Fruit fly (Drosophila melanogaster) whole organism, embryonic: ENCODE measurements around the gene JMJD4.

Source experiments
- CG11247 ChIP-seq: fragments of 200-800 bp; sonication (Bioruptor generic); IDR thresholded peaks from 2 replicates; pipeline ENCODE4 v1.3.6; 2022; ENCODE audit warnings: missing biosample characterization, missing genetic modification characterization
- CG12769 ChIP-seq: fragments of 200-800 bp; sonication (Bioruptor generic); optimal IDR thresholded peaks from 2 replicates; lab custom pipeline; 2019; ENCODE audit warnings: missing biosample characterization, mild to moderate bottlenecking, missing genetic modification characterization, moderate library complexity
- CG13775 ChIP-seq: fragments of 200-800 bp; sonication (Bioruptor generic); optimal IDR thresholded peaks from 3 replicates; lab custom pipeline; 2017; ENCODE audit warnings: missing biosample characterization, mild to moderate bottlenecking, missing genetic modification characterization
- CG14667 ChIP-seq: fragments of 200-800 bp; sonication (Bioruptor generic); IDR thresholded peaks from 2 replicates; pipeline ENCODE4 v1.3.6; 2022; ENCODE audit warnings: missing biosample characterization, missing genetic modification characterization
- CG1647 ChIP-seq: fragments of 200-800 bp; sonication (Bioruptor generic); optimal IDR thresholded peaks from 3 replicates; lab custom pipeline; 2016; ENCODE audit warnings: missing biosample characterization, missing genetic modification characterization
- CG4360 ChIP-seq: fragments of 200-800 bp; sonication (Bioruptor generic); IDR thresholded peaks from 2 replicates; pipeline ENCODE4 v1.3.6; 2022; ENCODE audit warnings: missing biosample characterization, missing genetic modification characterization
- CG6272 ChIP-seq: fragments of 200-800 bp; sonication (Bioruptor generic); IDR thresholded peaks from 2 replicates; pipeline ENCODE4 v1.3.6; 2022; ENCODE audit warnings: missing biosample characterization, missing genetic modification characterization
- CG7357 ChIP-seq: fragments of 200-800 bp; sonication (Bioruptor generic); IDR thresholded peaks from 3 replicates; pipeline ENCODE4 v1.3.6; 2022; ENCODE audit warnings: missing biosample characterization, missing genetic modification characterization
- CG8089 ChIP-seq: fragments of 200-800 bp; sonication (Bioruptor generic); optimal IDR thresholded peaks from 3 replicates; lab custom pipeline; 2016; ENCODE audit warnings: missing biosample characterization, missing genetic modification characterization
- CG9215 ChIP-seq: fragments of 200-800 bp; sonication (Bioruptor generic); IDR thresholded peaks from 2 replicates; pipeline ENCODE4 v1.3.6; 2022; ENCODE audit warnings: missing biosample characterization, missing genetic modification characterization
- D19B ChIP-seq: fragments of 200-800 bp; sonication (Bioruptor generic); optimal IDR thresholded peaks from 2 replicates; lab custom pipeline; 2017; ENCODE audit warnings: missing biosample characterization, mild to moderate bottlenecking, missing genetic modification characterization
- Dfd ChIP-seq, 2 experiments: fragments of >200 bp; optimal IDR thresholded peaks; 2 replicates each; lab custom pipeline; 2017; ENCODE audit warnings: missing biosample characterization in 2 of 2, missing genetic modification characterization in 2 of 2
- Dip3 ChIP-seq: fragments of 200-800 bp; sonication (Bioruptor generic); optimal IDR thresholded peaks from 3 replicates; lab custom pipeline; 2016; ENCODE audit warnings: missing biosample characterization, missing genetic modification characterization
- Dp ChIP-seq: fragments of 200-800 bp; sonication (Bioruptor generic); optimal IDR thresholded peaks from 2 replicates; lab custom pipeline; 2018; ENCODE audit warnings: missing biosample characterization, mild to moderate bottlenecking, missing genetic modification characterization, moderate library complexity
- E2f2 ChIP-seq: fragments of 200-800 bp; sonication (Bioruptor generic); IDR thresholded peaks from 2 replicates; pipeline ENCODE4 v1.3.6; 2022; ENCODE audit warnings: missing biosample characterization, missing genetic modification characterization
- ERR ChIP-seq: fragments of 200-800 bp; sonication (Bioruptor generic); optimal IDR thresholded peaks from 2 replicates; lab custom pipeline; 2016; ENCODE audit warnings: missing biosample characterization, missing genetic modification characterization
- Eip74EF ChIP-seq, 2 experiments: fragments of 200-800 bp in 1 of 2; fragments of >200 bp in 1 of 2; sonication (Bioruptor generic) in 1 of 2; optimal IDR thresholded peaks; 2 replicates each; lab custom pipeline; 2017 to 2019; ENCODE audit warnings: missing biosample characterization in 2 of 2, missing genetic modification characterization in 2 of 2, mild to moderate bottlenecking in 1 of 2, moderate library complexity in 1 of 2
- Elba2 ChIP-seq: fragments of 200-800 bp; sonication (Bioruptor generic); optimal IDR thresholded peaks from 3 replicates; lab custom pipeline; 2016; ENCODE audit warnings: missing biosample characterization, missing genetic modification characterization
- H15 ChIP-seq: fragments of 200-800 bp; sonication (Bioruptor generic); IDR thresholded peaks from 3 replicates; pipeline ENCODE4 v1.3.6; 2022; ENCODE audit warnings: missing biosample characterization, missing genetic modification characterization
- HLH4C ChIP-seq: fragments of 200-800 bp; sonication (Bioruptor generic); IDR thresholded peaks from 3 replicates; pipeline ENCODE4 v1.3.6; 2022; ENCODE audit warnings: missing biosample characterization, missing genetic modification characterization; ENCODE audit not compliant: partially characterized antibody
- HmgD ChIP-seq: fragments of 200-800 bp; sonication (Bioruptor generic); optimal IDR thresholded peaks from 3 replicates; lab custom pipeline; 2016; ENCODE audit warnings: missing biosample characterization, missing genetic modification characterization
- Hr39 ChIP-seq: fragments of >200 bp; optimal IDR thresholded peaks from 2 replicates; lab custom pipeline; 2017
- Optix ChIP-seq: fragments of 200-800 bp; sonication (Bioruptor generic); IDR thresholded peaks from 3 replicates; pipeline ENCODE4 v1.3.6; 2022; ENCODE audit warnings: missing biosample characterization, missing genetic modification characterization
- Sry-β ChIP-seq: fragments of 200-800 bp; sonication (Bioruptor generic); optimal IDR thresholded peaks from 2 replicates; lab custom pipeline; 2018; ENCODE audit warnings: missing biosample characterization, mild to moderate bottlenecking, missing genetic modification characterization, moderate library complexity
- ab ChIP-seq: fragments of 200-800 bp; sonication (Bioruptor generic); optimal IDR thresholded peaks from 2 replicates; lab custom pipeline; 2016; ENCODE audit warnings: missing biosample characterization, missing genetic modification characterization
- ac ChIP-seq: fragments of 200-800 bp; sonication (Bioruptor generic); optimal IDR thresholded peaks from 3 replicates; lab custom pipeline; 2017; ENCODE audit warnings: missing biosample characterization, mild to moderate bottlenecking, missing genetic modification characterization
- amos ChIP-seq: fragments of 200-800 bp; sonication (Bioruptor generic); IDR thresholded peaks from 2 replicates; pipeline ENCODE4 v1.3.6; 2022; ENCODE audit warnings: missing biosample characterization, missing genetic modification characterization; ENCODE audit not compliant: partially characterized antibody
- ap ChIP-seq: fragments of 200-800 bp; sonication (Bioruptor generic); IDR thresholded peaks from 2 replicates; pipeline ENCODE4 v1.3.6; 2022; ENCODE audit warnings: missing biosample characterization, missing genetic modification characterization
- ara ChIP-seq: fragments of 200-800 bp; sonication (Bioruptor generic); IDR thresholded peaks from 2 replicates; pipeline ENCODE4 v1.3.6; 2022; ENCODE audit warnings: missing biosample characterization, missing genetic modification characterization
- crol ChIP-seq: fragments of 200-800 bp; sonication (Bioruptor generic); IDR thresholded peaks from 2 replicates; pipeline ENCODE4 v1.3.6; 2022; ENCODE audit warnings: missing biosample characterization, missing genetic modification characterization
- dimm ChIP-seq: fragments of 200-800 bp; sonication (Bioruptor generic); IDR thresholded peaks from 2 replicates; pipeline ENCODE4 v1.3.6; 2022; ENCODE audit warnings: missing biosample characterization, missing genetic modification characterization
- ems ChIP-seq: fragments of 200-800 bp; sonication (Bioruptor generic); optimal IDR thresholded peaks from 3 replicates; lab custom pipeline; 2016; ENCODE audit warnings: missing biosample characterization, missing genetic modification characterization
- esg ChIP-seq: fragments of 200-800 bp; sonication (Bioruptor generic); conservative IDR thresholded peaks from 2 replicates; pipeline ENCODE4 v1.3.6; 2022; ENCODE audit warnings: missing biosample characterization, missing genetic modification characterization
- fru ChIP-seq: fragments of >200 bp; optimal IDR thresholded peaks from 2 replicates; lab custom pipeline; 2017
- gcm ChIP-seq: fragments of 200-800 bp; sonication (Bioruptor generic); optimal IDR thresholded peaks from 2 replicates; lab custom pipeline; 2019; ENCODE audit warnings: missing biosample characterization, mild to moderate bottlenecking, missing genetic modification characterization, moderate library complexity
- hb ChIP-seq: fragments of 200-800 bp; sonication (Bioruptor generic); IDR thresholded peaks from 3 replicates; pipeline ENCODE4 v1.3.6; 2022; ENCODE audit warnings: missing biosample characterization, missing genetic modification characterization; ENCODE audit not compliant: partially characterized antibody
- ken ChIP-seq: fragments of 200-800 bp; sonication (Bioruptor generic); IDR thresholded peaks from 3 replicates; pipeline ENCODE4 v1.3.6; 2022; ENCODE audit warnings: missing biosample characterization, missing genetic modification characterization
- pita ChIP-seq: fragments of 200-800 bp; sonication (Bioruptor generic); optimal IDR thresholded peaks from 2 replicates; lab custom pipeline; 2017; ENCODE audit warnings: missing biosample characterization, mild to moderate bottlenecking, missing genetic modification characterization
- repo ChIP-seq: fragments of 200-800 bp; sonication (Bioruptor generic); optimal IDR thresholded peaks from 2 replicates; lab custom pipeline; 2016; ENCODE audit warnings: missing biosample characterization, missing genetic modification characterization
- tgo ChIP-seq: fragments of 200-800 bp; sonication (Bioruptor generic); IDR thresholded peaks from 3 replicates; pipeline ENCODE4 v1.3.6; 2022; ENCODE audit warnings: missing biosample characterization, missing genetic modification characterization
- tio ChIP-seq: fragments of 200-800 bp; sonication (Bioruptor generic); optimal IDR thresholded peaks from 2 replicates; lab custom pipeline; 2017; ENCODE audit warnings: missing biosample characterization, missing genetic modification characterization, inconsistent platforms
- tll ChIP-seq, 2 experiments: fragments of 200-800 bp in 1 of 2; fragments of >200 bp in 1 of 2; sonication (Bioruptor generic) in 1 of 2; optimal IDR thresholded peaks; 2 replicates each; lab custom pipeline; 2017 to 2019; ENCODE audit warnings: missing biosample characterization in 2 of 2, missing genetic modification characterization in 2 of 2, mild to moderate bottlenecking in 1 of 2, moderate library complexity in 1 of 2
- tna ChIP-seq: fragments of 200-800 bp; sonication (Bioruptor generic); IDR thresholded peaks from 2 replicates; pipeline ENCODE4 v1.3.6; 2022; ENCODE audit warnings: missing biosample characterization, missing genetic modification characterization; ENCODE audit not compliant: partially characterized antibody
- toy ChIP-seq: fragments of 200-800 bp; sonication (Bioruptor generic); IDR thresholded peaks from 2 replicates; pipeline ENCODE4 v1.3.6; 2022; ENCODE audit warnings: missing biosample characterization, missing genetic modification characterization
- zen2 ChIP-seq: fragments of 200-800 bp; sonication (Bioruptor generic); IDR thresholded peaks from 3 replicates; pipeline ENCODE4 v1.3.6; 2022; ENCODE audit warnings: missing biosample characterization, missing genetic modification characterization; ENCODE audit not compliant: partially characterized antibody

The JMJD4 gene

DNA sequence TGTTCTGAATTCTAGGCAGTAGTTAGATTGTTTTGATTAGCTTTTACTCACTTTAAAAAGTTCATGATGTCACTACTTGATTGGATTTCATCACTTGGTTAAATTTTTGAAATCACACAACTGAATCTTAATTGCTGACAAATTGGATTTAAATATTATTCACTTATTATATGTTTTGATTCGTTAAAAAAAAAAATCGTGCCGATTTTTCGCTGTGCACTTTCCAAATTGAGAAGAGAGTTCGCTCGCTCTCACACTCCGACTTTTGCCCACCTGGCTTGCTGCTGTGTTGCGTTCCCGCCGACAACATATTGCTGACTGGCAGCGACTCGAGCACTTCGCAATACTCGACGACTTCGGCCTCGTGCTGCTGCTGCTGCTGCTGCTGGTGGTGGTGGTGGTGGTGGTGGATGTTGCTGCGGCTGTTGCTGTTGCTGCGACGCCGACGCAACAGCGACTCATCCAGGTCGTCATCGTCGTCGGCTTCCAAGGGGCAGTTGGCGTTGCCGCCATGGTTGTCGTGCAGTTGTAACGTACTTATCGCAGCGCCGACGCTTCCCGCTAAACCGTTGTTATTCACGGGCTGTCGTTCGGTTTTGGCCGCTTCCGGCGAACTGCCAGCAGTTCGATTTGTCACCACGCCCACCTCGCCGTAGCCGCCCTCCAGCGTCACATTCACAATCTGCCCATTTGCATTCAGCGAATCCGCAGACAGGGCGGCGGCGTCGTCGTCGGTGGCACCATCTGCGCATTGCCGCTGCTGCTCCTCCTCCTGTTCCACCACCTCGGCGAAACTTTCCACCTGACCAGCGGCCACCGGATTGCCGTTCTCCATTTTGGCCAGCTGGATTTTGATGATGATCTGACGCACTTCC, 17.4 kb downstream of the JMJD4 start (continued):
- peak; percentile 28; the same call in 1 of the 2 replicates for TF ChIP-seq CG11247 (GFP tag; lab: Robert Waterston, UW)
- no peak for TF ChIP-seq ab
- no peak for TF ChIP-seq fru (lab: Kevin White, UChicago)
- no peak for TF ChIP-seq Sry-β (GFP tag; lab: Kevin White, UChicago)
- peak in 1 of 2 experiments; percentile 4 for TF ChIP-seq Dfd (GFP tag; optimal IDR thresholded peaks at IDR 0.05; lab: Kevin White, UChicago)
- peak; percentile 70; the same call in 2 of the 3 replicates for TF ChIP-seq ken
- TF ChIP-seq Dp (GFP tag; lab: Kevin White, UChicago), result no peak

DNA sequence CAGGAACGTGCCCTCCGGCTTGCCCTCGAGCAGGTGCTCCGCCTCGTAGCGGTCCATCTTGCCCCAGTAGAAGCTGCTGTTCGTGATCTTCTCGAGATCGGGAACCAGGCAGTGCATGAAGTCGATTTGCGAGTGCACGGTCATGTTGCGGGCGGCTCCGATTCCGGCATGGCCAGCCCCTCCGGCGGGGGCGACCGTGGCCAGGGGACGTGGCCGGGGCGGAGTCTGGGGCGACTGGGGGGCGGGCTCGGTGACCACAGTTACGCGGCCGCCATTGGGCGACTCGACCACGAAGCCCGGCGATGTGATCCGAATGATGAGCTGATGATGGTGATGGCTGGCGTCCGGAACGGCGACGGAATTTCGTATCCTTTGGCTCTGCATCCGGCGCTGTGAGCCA, 18.5 kb downstream of the JMJD4 start:
- TF ChIP-seq Eip74EF (GFP tag; optimal IDR thresholded peaks at IDR 0.05; lab: Kevin White, UChicago) (no peak), zen2 (GFP tag; lab: Robert Waterston, UW) (0 out of 3 replicates have a peak, but pooled peaks have one; percentile 33), Hr39 (lab: Kevin White, UChicago) (peak; percentile 80), hb (0 out of 3 replicates have a peak, but pooled peaks have one; percentile 35), dimm (GFP tag; lab: Robert Waterston, UW) (0 out of 2 replicates have a peak, but pooled peaks have one; percentile 30)

DNA sequence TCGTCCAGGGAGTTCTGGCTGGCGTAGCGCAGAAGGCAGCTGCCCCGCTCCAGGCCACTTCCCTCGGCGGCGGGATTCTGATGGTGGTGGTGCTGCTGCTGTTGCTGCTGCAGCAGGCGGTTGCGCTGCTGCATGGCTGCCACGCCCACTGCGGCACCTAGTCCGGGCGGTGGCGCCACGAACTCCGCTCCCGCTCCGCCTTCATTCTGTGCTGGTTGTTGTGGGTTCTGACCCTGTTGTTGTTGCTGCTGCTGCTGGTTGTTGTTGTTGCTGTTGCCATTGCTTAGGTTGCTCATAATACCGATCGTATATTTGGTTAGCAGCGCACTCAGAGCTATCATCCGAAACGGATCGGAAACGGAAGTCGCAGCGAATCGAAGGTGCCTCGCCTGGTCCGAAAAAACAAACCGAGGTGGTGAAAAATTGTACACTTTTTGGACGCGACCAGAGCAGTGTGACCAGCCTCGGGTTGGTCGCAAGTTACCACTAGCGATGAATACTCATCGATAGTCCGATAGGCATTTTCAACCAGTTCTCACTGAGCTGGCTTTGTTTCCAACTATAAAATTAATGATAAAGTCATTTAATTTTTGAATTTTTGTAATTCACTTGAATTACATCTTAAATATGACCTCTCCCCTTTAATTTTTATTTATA, 21.4 kb downstream of the JMJD4 start, which contains the start of gene kel:
Gene kel (minus strand): TSS at position 493 of the 657 bp plus-strand sequence.
- 0 out of 2 replicates have a peak, but pooled peaks have one; percentile 12 for TF ChIP-seq ara (GFP tag; lab: Robert Waterston, UW)
- no peak for TF ChIP-seq CG1647 (GFP tag; lab: Kevin White, UChicago)
- TF ChIP-seq HmgD, result peak; percentile 37
- peak; percentile 49 for TF ChIP-seq ems (GFP tag; lab: Kevin White, UChicago)
- TF ChIP-seq CG13775 (GFP tag; lab: Kevin White, UChicago), result peak; percentile 39
- no peak for TF ChIP-seq tll (GFP tag; optimal IDR thresholded peaks at IDR 0.05; lab: Kevin White, UChicago)
- no peak for TF ChIP-seq tgo (GFP tag; lab: Robert Waterston, UW)
- no peak; the same call in 1 of the 2 replicates for TF ChIP-seq crol
- TF ChIP-seq D19B (GFP tag; lab: Kevin White, UChicago), result no peak
- no peak for TF ChIP-seq esg (GFP tag; lab: Robert Waterston, UW)
- TF ChIP-seq CG8089 (GFP tag; lab: Kevin White, UChicago), result peak; percentile 18
- TF ChIP-seq Elba2, result no peak
- TF ChIP-seq repo (GFP tag; lab: Kevin White, UChicago), result no peak
- TF ChIP-seq ac, result peak; percentile 24
- peak; percentile 33; the same call in 1 of the 2 replicates for TF ChIP-seq tna (GFP tag; lab: Robert Waterston, UW)
- TF ChIP-seq Dip3 (GFP tag; lab: Kevin White, UChicago), result no peak
- no peak for TF ChIP-seq CG14667
- TF ChIP-seq gcm (GFP tag; lab: Kevin White, UChicago), result no peak
- peak; percentile 99 for TF ChIP-seq CG7357 (GFP tag; lab: Robert Waterston, UW)
- no peak for TF ChIP-seq CG9215
- no peak for TF ChIP-seq Optix (GFP tag; lab: Robert Waterston, UW)
- no peak for TF ChIP-seq CG6272 (GFP tag; lab: Robert Waterston, UW)
- TF ChIP-seq ap (GFP tag; lab: Robert Waterston, UW), result no peak
- peak; percentile 78 for TF ChIP-seq HLH4C (GFP tag; lab: Robert Waterston, UW)
- TF ChIP-seq toy (GFP tag; lab: Robert Waterston, UW), result no peak
- peak; percentile 53 for TF ChIP-seq CG12769 (tag; lab: Kevin White, UChicago)
- no peak for TF ChIP-seq pita (GFP tag; lab: Kevin White, UChicago)
- peak; percentile 23 for TF ChIP-seq ERR (GFP tag; lab: Kevin White, UChicago)
- no peak for TF ChIP-seq tio (GFP tag; lab: Kevin White, UChicago)
- TF ChIP-seq Dp (GFP tag; lab: Kevin White, UChicago), result peak; percentile 36
- TF ChIP-seq amos (GFP tag; lab: Robert Waterston, UW), result peak; percentile 68
- no peak for TF ChIP-seq H15 (GFP tag; lab: Robert Waterston, UW)
- peak; percentile 51; the same call in 1 of the 2 replicates for TF ChIP-seq E2f2
- peak; percentile 95 for TF ChIP-seq CG4360 (GFP tag; lab: Robert Waterston, UW)
